Worm (Caenorhabditis elegans): ENCODE measurements around the gene srxa-15.

srxa-15 gene

DNA sequence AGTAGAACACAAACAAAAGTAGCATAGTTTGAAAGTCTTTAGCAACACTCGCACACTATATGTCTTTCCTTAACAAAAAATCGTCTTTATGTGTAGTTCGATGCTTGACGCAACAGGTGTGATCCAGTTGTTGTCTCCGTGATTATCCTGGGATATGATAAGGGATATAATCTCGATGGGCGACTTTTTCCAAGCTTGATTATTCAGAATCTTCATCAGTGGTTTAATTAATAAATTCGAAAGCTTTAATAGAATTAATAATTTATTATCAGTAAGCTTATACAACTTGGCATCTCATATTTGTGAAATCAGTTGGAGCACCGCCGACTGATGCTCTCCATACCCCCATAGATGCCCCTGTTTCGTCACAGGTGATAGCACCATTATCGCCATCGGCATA lies 23.4 kb upstream of the srxa-15 start, which contains the start of gene F46B3.7:
Gene F46B3.7, minus strand, starts transcription at position 101 of the 400 bp plus-strand sequence.
- no peak for TF ChIP-seq ztf-11 (tag; optimal IDR thresholded peaks at IDR 0.05)
- TF ChIP-seq elt-1 (tag; optimal IDR thresholded peaks at IDR 0.05; ENCODE audit: borderline replicate concordance, insufficient read depth): no peak
- no peak for TF ChIP-seq flh-1 (GFP tag; optimal IDR thresholded peaks at IDR 0.05)
- TF ChIP-seq sptf-1 (tag; optimal IDR thresholded peaks at IDR 0.05): no peak
- TF ChIP-seq unc-120 (tag; optimal IDR thresholded peaks at IDR 0.05; ENCODE audit: poor library complexity, severe bottlenecking): no peak
- TF ChIP-seq nhr-28 (tag; optimal IDR thresholded peaks at IDR 0.05): no peak
- TF ChIP-seq lin-13 (tag; optimal IDR thresholded peaks at IDR 0.05): no peak
- no peak for TF ChIP-seq cnd-1 (tag; optimal IDR thresholded peaks at IDR 0.05)
- no peak for TF ChIP-seq zip-8 (tag; optimal IDR thresholded peaks at IDR 0.05)
- no peak for TF ChIP-seq ceh-83 (GFP tag; optimal IDR thresholded peaks at IDR 0.05)
- TF ChIP-seq nhr-237 (tag; optimal IDR thresholded peaks at IDR 0.05): no peak
- no peak for TF ChIP-seq elt-3 (tag; optimal IDR thresholded peaks at IDR 0.05)
- no peak for TF ChIP-seq bed-3 (GFP tag; optimal IDR thresholded peaks at IDR 0.05)
- no peak for TF ChIP-seq drap-1 (GFP tag; optimal IDR thresholded peaks at IDR 0.05)
- TF ChIP-seq nhr-76 (tag; optimal IDR thresholded peaks at IDR 0.05): no peak
- TF ChIP-seq M03D4.4 (tag; optimal IDR thresholded peaks at IDR 0.05): no peak
- no peak for TF ChIP-seq ceh-43 (GFP tag; optimal IDR thresholded peaks at IDR 0.05)

DNA sequence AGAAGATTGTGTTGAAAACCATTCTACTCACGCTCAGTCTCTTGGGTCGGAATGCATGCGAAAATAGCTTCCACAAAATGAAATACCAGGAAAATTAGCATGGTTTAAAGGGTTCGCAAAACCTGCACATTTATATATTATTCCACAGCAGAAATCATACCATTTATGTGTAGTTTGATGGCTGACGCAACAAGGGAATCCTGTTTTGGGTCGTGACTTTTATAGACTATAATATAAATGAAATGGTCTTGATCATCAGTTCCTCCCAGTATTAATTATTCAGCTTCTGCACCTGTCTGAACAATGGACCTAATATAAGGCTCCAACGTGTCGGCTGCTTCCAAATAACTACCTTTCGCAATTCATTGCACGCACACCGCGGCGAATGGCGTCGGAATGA lies 18.9 kb upstream of the srxa-15 start, which contains the start of gene F46B3.8:
Gene F46B3.8, minus strand, starts transcription at position 101 of the 400 bp plus-strand sequence.
- TF ChIP-seq bed-3 (GFP tag; optimal IDR thresholded peaks at IDR 0.05) (no peak), flh-1 (GFP tag; optimal IDR thresholded peaks at IDR 0.05) (no peak), drap-1 (GFP tag; optimal IDR thresholded peaks at IDR 0.05) (no peak)

DNA sequence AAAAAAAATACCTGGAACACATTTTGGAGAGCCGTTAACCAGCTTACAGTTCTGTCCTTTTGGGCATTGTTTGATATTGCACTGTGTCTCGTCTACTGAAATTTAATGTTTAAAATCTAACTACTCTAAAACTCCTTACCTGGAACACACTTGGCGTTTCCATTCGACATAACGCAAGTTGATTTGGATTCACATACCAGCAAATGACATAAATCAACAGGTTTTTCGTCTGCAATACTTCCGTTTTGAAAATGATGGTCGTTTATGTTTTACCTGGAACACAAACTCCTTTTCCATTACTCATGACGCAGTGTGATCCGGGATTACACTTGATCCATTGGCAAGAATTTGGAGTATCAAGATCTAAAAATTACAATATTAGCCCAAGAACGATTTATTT lies 16.7 kb upstream of the srxa-15 start:
- no peak for TF ChIP-seq nhr-2 (tag; optimal IDR thresholded peaks at IDR 0.05)
- TF ChIP-seq sem-2 (GFP tag; optimal IDR thresholded peaks at IDR 0.05): no peak
- no peak for TF ChIP-seq drap-1 (GFP tag; optimal IDR thresholded peaks at IDR 0.05)
- no peak for TF ChIP-seq mab-5 (tag; optimal IDR thresholded peaks at IDR 0.05)
- no peak for TF ChIP-seq M03D4.4 (tag; optimal IDR thresholded peaks at IDR 0.05)
- no peak for TF ChIP-seq mls-2 (tag; optimal IDR thresholded peaks at IDR 0.05)
- TF ChIP-seq sptf-1 (tag; optimal IDR thresholded peaks at IDR 0.05): no peak
- TF ChIP-seq cnd-1 (tag; optimal IDR thresholded peaks at IDR 0.05): no peak
- TF ChIP-seq bed-3 (GFP tag; optimal IDR thresholded peaks at IDR 0.05): no peak
- no peak for TF ChIP-seq mep-1 (tag; optimal IDR thresholded peaks at IDR 0.05)
- TF ChIP-seq unc-39 (tag; optimal IDR thresholded peaks at IDR 0.05): no peak
- no peak for TF ChIP-seq lsy-2 (tag; optimal IDR thresholded peaks at IDR 0.05)

DNA sequence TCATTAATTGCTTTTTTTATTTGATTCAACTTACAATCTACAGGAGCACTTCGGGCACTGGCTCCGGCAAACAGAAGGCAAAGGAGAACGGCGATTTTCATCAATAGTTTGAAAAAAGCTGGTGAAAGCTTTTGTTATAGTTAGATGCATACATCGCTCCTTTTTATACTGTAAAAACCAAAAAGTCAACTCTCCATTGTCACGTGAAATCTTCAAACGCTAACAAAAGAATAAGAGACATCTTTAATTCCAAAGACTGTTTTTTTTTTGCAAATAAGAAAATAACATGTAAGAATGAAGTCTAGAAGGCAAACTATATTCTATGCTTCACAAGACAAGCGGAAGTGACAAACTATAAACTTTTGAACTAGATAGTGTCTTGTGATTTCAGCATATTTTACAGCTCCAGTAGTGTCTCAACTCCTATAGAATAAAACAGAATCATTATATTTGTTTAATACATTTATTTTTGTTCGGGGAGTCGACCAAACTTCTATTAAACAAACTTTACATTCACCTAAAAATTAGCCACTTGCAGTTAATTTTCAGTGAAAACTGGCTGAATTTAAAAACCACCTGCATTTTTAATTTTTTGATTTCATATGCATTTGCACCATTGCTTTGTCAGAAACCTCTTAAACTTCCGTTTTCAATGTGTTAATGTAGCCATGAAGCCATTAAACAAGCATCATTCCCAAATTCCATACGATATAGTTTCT lies 15.8 kb upstream of the srxa-15 start, which contains the start of the genes F46B3.9 and srz-18:
Gene F46B3.9, minus strand, starts transcription at position 101 of the 719 bp plus-strand sequence.
Gene srz-18, plus strand, starts transcription at position 669 of the 719 bp plus-strand sequence.
- TF ChIP-seq ceh-43 (GFP tag; optimal IDR thresholded peaks at IDR 0.05) (no peak), nhr-12 (tag; optimal IDR thresholded peaks at IDR 0.05) (no peak), cnd-1 (tag; optimal IDR thresholded peaks at IDR 0.05) (no peak), elt-1 (tag; optimal IDR thresholded peaks at IDR 0.05; ENCODE audit: borderline replicate concordance, insufficient read depth) (no peak), ztf-11 (tag; optimal IDR thresholded peaks at IDR 0.05) (no peak), nhr-28 (tag; optimal IDR thresholded peaks at IDR 0.05) (no peak), nhr-76 (tag; optimal IDR thresholded peaks at IDR 0.05) (no peak), mab-5 (tag; optimal IDR thresholded peaks at IDR 0.05) (no peak)

DNA sequence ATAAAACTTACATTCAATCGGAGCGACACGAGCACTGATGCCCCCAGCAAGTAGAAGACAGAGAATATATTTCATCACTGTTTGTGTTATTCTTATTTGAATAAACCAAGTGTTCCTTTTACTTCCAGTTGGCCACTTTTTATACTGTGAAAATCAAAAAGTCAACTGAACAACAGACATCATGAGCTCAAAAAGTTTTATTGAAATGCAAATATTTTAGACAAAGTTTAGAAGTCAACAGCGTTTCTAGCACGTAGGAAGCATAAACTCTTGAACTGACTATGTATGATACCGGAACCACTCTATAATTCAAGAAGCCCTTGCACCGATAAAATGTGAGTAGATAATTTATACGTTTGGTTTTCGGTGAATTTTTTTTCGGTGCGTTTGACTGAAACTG lies 10.7 kb upstream of the srxa-15 start, which contains the start of gene F46B3.14:
Gene F46B3.14, minus strand, starts transcription at position 101 of the 400 bp plus-strand sequence.
- no peak for TF ChIP-seq sem-2 (GFP tag; optimal IDR thresholded peaks at IDR 0.05)
- TF ChIP-seq lsy-2 (tag; optimal IDR thresholded peaks at IDR 0.05): no peak
- no peak for TF ChIP-seq ces-1 (GFP tag; optimal IDR thresholded peaks at IDR 0.05)
- no peak for TF ChIP-seq bed-3 (GFP tag; optimal IDR thresholded peaks at IDR 0.05)
- no peak for TF ChIP-seq blmp-1 (tag; optimal IDR thresholded peaks at IDR 0.05)
- no peak for TF ChIP-seq cnd-1 (tag; optimal IDR thresholded peaks at IDR 0.05)
- TF ChIP-seq nhr-2 (tag; optimal IDR thresholded peaks at IDR 0.05): no peak
- no peak for TF ChIP-seq ceh-83 (GFP tag; optimal IDR thresholded peaks at IDR 0.05)
- no peak for TF ChIP-seq ceh-39 (tag; optimal IDR thresholded peaks at IDR 0.05)
- no peak for TF ChIP-seq M03D4.4 (tag; optimal IDR thresholded peaks at IDR 0.05)

Measured in whole organism, mixed stage, embryonic.